Fruit fly (Drosophila melanogaster) whole organism, embryonic: ENCODE data around the gene NFAT.

Source experiments
- Adf1 ChIP-seq: fragments of 200-800 bp; sonication (Bioruptor generic); IDR thresholded peaks from 2 replicates; pipeline ENCODE4 v1.3.6; 2022; ENCODE audit warnings: missing biosample characterization, missing genetic modification characterization
- Antp ChIP-seq: fragments of 200-800 bp; sonication (Bioruptor generic); optimal IDR thresholded peaks from 3 replicates; lab custom pipeline; 2016; ENCODE audit warnings: missing biosample characterization, missing genetic modification characterization
- B-H1 ChIP-seq: fragments of 200-800 bp; sonication (Bioruptor generic); IDR thresholded peaks from 3 replicates; pipeline ENCODE4 v1.3.6; 2022; ENCODE audit warnings: missing biosample characterization, missing genetic modification characterization
- CG10267 ChIP-seq: fragments of 200-800 bp; sonication (Bioruptor generic); optimal IDR thresholded peaks from 2 replicates; lab custom pipeline; 2018; ENCODE audit warnings: missing biosample characterization, mild to moderate bottlenecking, missing genetic modification characterization, moderate library complexity
- CG11504 ChIP-seq: fragments of 200-800 bp; sonication (Bioruptor generic); optimal IDR thresholded peaks from 3 replicates; lab custom pipeline; 2019; ENCODE audit warnings: missing biosample characterization, mild to moderate bottlenecking, missing genetic modification characterization, moderate library complexity
- CG12219 ChIP-seq: fragments of 200-800 bp; sonication (Bioruptor generic); optimal IDR thresholded peaks from 3 replicates; lab custom pipeline; 2018; ENCODE audit warnings: missing biosample characterization, mild to moderate bottlenecking, missing genetic modification characterization
- CG13287 ChIP-seq: fragments of 200-800 bp; sonication (Bioruptor generic); IDR thresholded peaks from 2 replicates; pipeline ENCODE4 v1.3.6; 2022; ENCODE audit warnings: missing biosample characterization, missing genetic modification characterization; ENCODE audit not compliant: partially characterized antibody
- CG13894 ChIP-seq: fragments of 200-800 bp; sonication (Bioruptor generic); optimal IDR thresholded peaks from 3 replicates; lab custom pipeline; 2018; ENCODE audit warnings: missing biosample characterization, mild to moderate bottlenecking, missing genetic modification characterization, moderate library complexity
- CG15696 ChIP-seq: fragments of 200-800 bp; sonication (Bioruptor generic); optimal IDR thresholded peaks from 2 replicates; lab custom pipeline; 2019; ENCODE audit warnings: missing biosample characterization, mild to moderate bottlenecking, missing genetic modification characterization, moderate library complexity
- CG1602 ChIP-seq: fragments of 200-800 bp; sonication (Bioruptor generic); optimal IDR thresholded peaks from 3 replicates; lab custom pipeline; 2016; ENCODE audit warnings: missing biosample characterization, missing genetic modification characterization
- CG17328 ChIP-seq: fragments of 200-800 bp; sonication (Bioruptor generic); IDR thresholded peaks from 2 replicates; pipeline ENCODE4 v1.3.6; 2022; ENCODE audit warnings: missing biosample characterization, missing genetic modification characterization
- CG2199 ChIP-seq: fragments of 200-800 bp; sonication (Bioruptor generic); IDR thresholded peaks from 3 replicates; pipeline ENCODE4 v1.3.6; 2022; ENCODE audit warnings: missing biosample characterization, missing genetic modification characterization
- CG31224 ChIP-seq: fragments of 200-800 bp; sonication (Bioruptor generic); IDR thresholded peaks from 2 replicates; pipeline ENCODE4 v1.3.6; 2022; ENCODE audit warnings: missing biosample characterization, missing genetic modification characterization
- CG31365 ChIP-seq: fragments of 200-800 bp; sonication (Bioruptor generic); optimal IDR thresholded peaks from 2 replicates; lab custom pipeline; 2018; ENCODE audit warnings: missing biosample characterization, mild to moderate bottlenecking, missing genetic modification characterization
- CG3163 ChIP-seq: fragments of 200-800 bp; sonication (Bioruptor generic); optimal IDR thresholded peaks from 3 replicates; lab custom pipeline; 2016; ENCODE audit warnings: missing biosample characterization, missing genetic modification characterization
- CG3281 ChIP-seq: fragments of 200-800 bp; sonication (Bioruptor generic); optimal IDR thresholded peaks from 3 replicates; lab custom pipeline; 2017; ENCODE audit warnings: missing biosample characterization, mild to moderate bottlenecking, missing genetic modification characterization
- CG7271 ChIP-seq: fragments of 200-800 bp; sonication (Bioruptor generic); optimal IDR thresholded peaks from 2 replicates; lab custom pipeline; 2018; ENCODE audit warnings: missing biosample characterization, mild to moderate bottlenecking, missing genetic modification characterization, moderate library complexity
- CG7786 ChIP-seq: fragments of 200-800 bp; sonication (Bioruptor generic); optimal IDR thresholded peaks from 2 replicates; lab custom pipeline; 2016; ENCODE audit warnings: missing biosample characterization, missing genetic modification characterization
- CG9437 ChIP-seq: fragments of 200-800 bp; sonication (Bioruptor generic); optimal IDR thresholded peaks from 2 replicates; lab custom pipeline; 2018; ENCODE audit warnings: missing biosample characterization, mild to moderate bottlenecking, missing genetic modification characterization
- CHES-1-like ChIP-seq: fragments of 200-800 bp; sonication (Bioruptor generic); optimal IDR thresholded peaks from 2 replicates; lab custom pipeline; 2016; ENCODE audit warnings: missing biosample characterization, missing genetic modification characterization
- CTCF ChIP-seq: fragments of 200-800 bp; sonication (Bioruptor generic); optimal IDR thresholded peaks from 2 replicates; lab custom pipeline; 2017; ENCODE audit warnings: missing biosample characterization, mild to moderate bottlenecking, missing genetic modification characterization, moderate library complexity
- Dbx ChIP-seq: fragments of 200-800 bp; sonication (Bioruptor generic); IDR thresholded peaks from 3 replicates; pipeline ENCODE4 v1.3.6; 2022; ENCODE audit warnings: missing biosample characterization, missing genetic modification characterization
- Fer3 ChIP-seq: fragments of 200-800 bp; sonication (Bioruptor generic); optimal IDR thresholded peaks from 2 replicates; lab custom pipeline; 2018; ENCODE audit warnings: missing biosample characterization, mild to moderate bottlenecking, missing genetic modification characterization, moderate library complexity
- Hr3 ChIP-seq: fragments of 200-800 bp; sonication (Bioruptor generic); optimal IDR thresholded peaks from 3 replicates; lab custom pipeline; 2016; ENCODE audit warnings: missing biosample characterization, missing genetic modification characterization
- Jarid2 ChIP-seq: fragments of 200-800 bp; sonication (Bioruptor generic); optimal IDR thresholded peaks from 3 replicates; lab custom pipeline; 2017; ENCODE audit warnings: mild to moderate bottlenecking, missing biosample characterization, missing genetic modification reagents, missing genetic modification characterization
- MTF-1 ChIP-seq: fragments of 200-800 bp; sonication (Bioruptor generic); optimal IDR thresholded peaks from 2 replicates; lab custom pipeline; 2018; ENCODE audit warnings: missing biosample characterization, mild to moderate bottlenecking, missing genetic modification characterization, borderline replicate concordance
- NC2α ChIP-seq: fragments of 200-800 bp; sonication (Bioruptor generic); optimal IDR thresholded peaks from 2 replicates; lab custom pipeline; 2016; ENCODE audit warnings: missing biosample characterization, missing genetic modification characterization
- NFAT ChIP-seq: fragments of 200-800 bp; sonication (Bioruptor generic); IDR thresholded peaks from 2 replicates; pipeline ENCODE4 v1.3.6; 2022; ENCODE audit warnings: missing biosample characterization, missing genetic modification characterization
- NK7.1 ChIP-seq: fragments of 200-800 bp; sonication (Bioruptor generic); optimal IDR thresholded peaks from 3 replicates; lab custom pipeline; 2016; ENCODE audit warnings: missing biosample characterization, missing genetic modification characterization
- Nf-YC ChIP-seq: fragments of 200-800 bp; optimal IDR thresholded peaks from 3 replicates; lab custom pipeline; 2019; ENCODE audit warnings: missing biosample characterization, mild to moderate bottlenecking, missing genetic modification characterization, moderate library complexity
- Opbp ChIP-seq: fragments of 200-800 bp; sonication (Bioruptor generic); IDR thresholded peaks from 3 replicates; pipeline ENCODE4 v1.3.6; 2022; ENCODE audit warnings: missing biosample characterization, missing genetic modification characterization; ENCODE audit not compliant: partially characterized antibody
- Pdp1 ChIP-seq, 2 experiments: fragments of 200-800 bp; sonication (Bioruptor generic); optimal IDR thresholded peaks; 3 replicates each; lab custom pipeline; 2016; ENCODE audit warnings: missing biosample characterization in 2 of 2, missing genetic modification characterization in 2 of 2, mild to moderate bottlenecking in 1 of 2, moderate library complexity in 1 of 2
- Scr ChIP-seq: fragments of 200-800 bp; sonication (Bioruptor generic); IDR thresholded peaks from 2 replicates; pipeline ENCODE4 v1.3.6; 2022; ENCODE audit warnings: missing biosample characterization, missing genetic modification characterization; ENCODE audit not compliant: partially characterized antibody
- cas ChIP-seq: fragments of 200-800 bp; sonication (Bioruptor generic); IDR thresholded peaks from 2 replicates; pipeline ENCODE4 v1.3.6; 2022; ENCODE audit warnings: missing biosample characterization, missing genetic modification characterization
- caup ChIP-seq: fragments of 200-800 bp; sonication (Bioruptor generic); optimal IDR thresholded peaks from 3 replicates; lab custom pipeline; 2017; ENCODE audit warnings: missing biosample characterization, mild to moderate bottlenecking, missing genetic modification characterization, moderate library complexity; ENCODE audit not compliant: severe bottlenecking
- chinmo ChIP-seq: fragments of 200-800 bp; sonication (Bioruptor generic); IDR thresholded peaks from 4 replicates; pipeline ENCODE4 v1.3.6; 2022; ENCODE audit warnings: missing biosample characterization, missing genetic modification characterization; ENCODE audit not compliant: partially characterized antibody
- crol ChIP-seq: fragments of 200-800 bp; sonication (Bioruptor generic); IDR thresholded peaks from 2 replicates; pipeline ENCODE4 v1.3.6; 2022; ENCODE audit warnings: missing biosample characterization, missing genetic modification characterization
- fd3F ChIP-seq: fragments of 200-800 bp; sonication (Bioruptor generic); optimal IDR thresholded peaks from 2 replicates; lab custom pipeline; 2018; ENCODE audit warnings: missing biosample characterization, mild to moderate bottlenecking, missing genetic modification characterization, moderate library complexity
- gro ChIP-seq: fragments of 200-800 bp; sonication (Bioruptor generic); optimal IDR thresholded peaks from 2 replicates; lab custom pipeline; 2016; ENCODE audit warnings: missing biosample characterization, missing genetic modification characterization
- gt ChIP-seq: fragments of 200-800 bp; sonication (Bioruptor generic); IDR thresholded peaks from 2 replicates; pipeline ENCODE4 v1.3.6; 2022; ENCODE audit warnings: missing biosample characterization, missing genetic modification characterization
- her ChIP-seq: fragments of 200-800 bp; sonication (Bioruptor generic); optimal IDR thresholded peaks from 2 replicates; lab custom pipeline; 2016; ENCODE audit warnings: missing biosample characterization, missing genetic modification characterization
- jigr1 ChIP-seq: fragments of 200-800 bp; sonication (Bioruptor generic); IDR thresholded peaks from 3 replicates; pipeline ENCODE4 v1.3.6; 2022; ENCODE audit warnings: missing biosample characterization, missing genetic modification characterization
- nom ChIP-seq: fragments of 200-800 bp; sonication (Bioruptor generic); optimal IDR thresholded peaks from 2 replicates; lab custom pipeline; 2017; ENCODE audit warnings: missing biosample characterization, missing genetic modification characterization, mild to moderate bottlenecking, moderate library complexity, missing genetic modification reagents
- pros ChIP-seq: fragments of 200-800 bp; sonication (Bioruptor generic); optimal IDR thresholded peaks from 3 replicates; lab custom pipeline; 2019; ENCODE audit warnings: missing biosample characterization, mild to moderate bottlenecking, missing genetic modification characterization, moderate library complexity
- salm ChIP-seq: fragments of 200-800 bp; sonication (Bioruptor generic); optimal IDR thresholded peaks from 2 replicates; lab custom pipeline; 2018; ENCODE audit warnings: missing biosample characterization, mild to moderate bottlenecking, missing genetic modification characterization
- so ChIP-seq: fragments of 200-800 bp; sonication (Bioruptor generic); IDR thresholded peaks from 3 replicates; pipeline ENCODE4 v1.3.6; 2022; ENCODE audit warnings: missing biosample characterization, missing genetic modification characterization
- tin ChIP-seq: fragments of 200-800 bp; sonication (Bioruptor generic); optimal IDR thresholded peaks from 3 replicates; lab custom pipeline; 2016; ENCODE audit warnings: missing biosample characterization, missing genetic modification characterization
- unpg ChIP-seq: fragments of 200-800 bp; sonication (Bioruptor generic); optimal IDR thresholded peaks from 3 replicates; lab custom pipeline; 2018; ENCODE audit warnings: missing biosample characterization, mild to moderate bottlenecking, missing genetic modification characterization, moderate library complexity
- usp ChIP-seq: fragments of >200 bp; optimal IDR thresholded peaks from 2 replicates; lab custom pipeline; 2017; ENCODE audit warnings: missing biosample characterization, missing genetic modification characterization

The NFAT gene

dm6 chrX:13641891-13642617 is 17.5 kb downstream of the NFAT start:
- TF ChIP-seq CG31224 (GFP tag; lab: Robert Waterston, UW) = no peak
- peak; percentile 74 for TF ChIP-seq CG9437 (GFP tag; lab: Kevin White, UChicago)
- TF ChIP-seq chinmo (GFP tag; lab: Robert Waterston, UW) = peak; percentile 83; the same call in 1 of the 4 replicates
- TF ChIP-seq MTF-1 (GFP tag; lab: Kevin White, UChicago) = peak; percentile 35
- TF ChIP-seq CG1602 (GFP tag; lab: Kevin White, UChicago) = no peak
- no peak for TF ChIP-seq tin (GFP tag; lab: Kevin White, UChicago)
- peak; percentile 52 for TF ChIP-seq gro (GFP tag; lab: Kevin White, UChicago)
- TF ChIP-seq CG15696 (tag; lab: Kevin White, UChicago) = no peak
- no peak for TF ChIP-seq gt (GFP tag; lab: Robert Waterston, UW)
- TF ChIP-seq Nf-YC (tag; lab: Kevin White, UChicago) = peak; percentile 56
- peak; percentile 46; the same call in 1 of the 3 replicates for TF ChIP-seq Dbx (GFP tag; lab: Robert Waterston, UW)
- TF ChIP-seq CG17328 (GFP tag; lab: Robert Waterston, UW) = 0 out of 2 replicates have a peak, but pooled peaks have one; percentile 16
- no peak for TF ChIP-seq her (GFP tag; lab: Kevin White, UChicago)
- TF ChIP-seq NC2α (GFP tag; lab: Kevin White, UChicago) = no peak
- TF ChIP-seq CTCF (GFP tag; lab: Kevin White, UChicago) = peak; percentile 44
- TF ChIP-seq pros (GFP tag; lab: Kevin White, UChicago) = peak; percentile 57
- no peak for TF ChIP-seq Antp (GFP tag; lab: Kevin White, UChicago)
- peak; percentile 66 for TF ChIP-seq CG13894 (tag; lab: Kevin White, UChicago)
- no peak for TF ChIP-seq fd3F (GFP tag; lab: Kevin White, UChicago)
- peak; percentile 47; the same call in 1 of the 3 replicates for TF ChIP-seq Opbp (GFP tag; lab: Robert Waterston, UW)
- no peak for TF ChIP-seq usp (GFP tag; lab: Kevin White, UChicago)
- TF ChIP-seq CG12219 = no peak
- no peak for TF ChIP-seq Fer3
- TF ChIP-seq CG7271 (tag; lab: Kevin White, UChicago) = no peak
- peak; percentile 31 for TF ChIP-seq CG3281
- peak; percentile 7 for TF ChIP-seq CG3163
- no peak for TF ChIP-seq Hr3 (GFP tag; lab: Kevin White, UChicago)
- TF ChIP-seq CG7786 (GFP tag; lab: Kevin White, UChicago) = no peak
- no peak for TF ChIP-seq cas (GFP tag; lab: Robert Waterston, UW)
- TF ChIP-seq NK7.1 (GFP tag; lab: Kevin White, UChicago) = no peak
- peak; percentile 80 for TF ChIP-seq crol (GFP tag; lab: Robert Waterston, UW)
- TF ChIP-seq CG13287 (GFP tag; lab: Robert Waterston, UW) = peak; percentile 28; the same call in 1 of the 2 replicates
- TF ChIP-seq unpg = peak; percentile 0
- TF ChIP-seq CG11504 (tag; lab: Kevin White, UChicago) = no peak
- no peak for TF ChIP-seq CG31365 (tag; lab: Kevin White, UChicago)
- peak in 1 of 2 experiments; percentile 86 for TF ChIP-seq Pdp1 (GFP tag; optimal IDR thresholded peaks at IDR 0.05; lab: Kevin White, UChicago)
- TF ChIP-seq so (GFP tag; lab: Robert Waterston, UW) = peak; percentile 25; the same call in 2 of the 3 replicates
- TF ChIP-seq jigr1 (GFP tag; lab: Robert Waterston, UW) = no peak
- peak; percentile 55; the same call in 1 of the 2 replicates for TF ChIP-seq NFAT (GFP tag; lab: Robert Waterston, UW)
- TF ChIP-seq CG2199 (GFP tag; lab: Robert Waterston, UW) = peak; percentile 81; the same call in 1 of the 3 replicates
- TF ChIP-seq salm (tag; lab: Kevin White, UChicago) = no peak
- TF ChIP-seq Scr (GFP tag; lab: Robert Waterston, UW) = peak; percentile 37
- TF ChIP-seq Adf1 (GFP tag; lab: Robert Waterston, UW) = peak; percentile 61; the same call in 1 of the 2 replicates
- TF ChIP-seq caup (GFP tag; lab: Kevin White, UChicago) = peak; percentile 55
- peak; percentile 50 for TF ChIP-seq nom (GFP tag; lab: Kevin White, UChicago)
- no peak for TF ChIP-seq B-H1 (GFP tag; lab: Robert Waterston, UW)
- TF ChIP-seq CG10267 (tag; lab: Kevin White, UChicago) = no peak
- peak; percentile 81 for TF ChIP-seq Jarid2 (GFP tag; lab: Kevin White, UChicago)
- TF ChIP-seq CHES-1-like (GFP tag; lab: Kevin White, UChicago) = peak; percentile 4
